Fruit fly (Drosophila melanogaster) S2 (cell line): Measurements from ENCODE around the gene CG17660.

Experiments
- CG8478 ChIP-seq: fragments of >200 bp; optimal IDR thresholded peaks from 2 replicates; lab custom pipeline; 2018
- CTCF ChIP-seq, 2 experiments: fragments of >200 bp; optimal IDR thresholded peaks; 2 replicates each; lab custom pipeline; 2018

The CG17660 gene

dm6 chr2L:1696269-1696668 lies 14.0 kb downstream of the CG17660 start:
- TF ChIP-seq CG8478 (lab: Kevin White, UChicago) (no peak), CTCF (optimal IDR thresholded peaks at IDR 0.05; lab: Kevin White, UChicago) (no peak)

- TF ChIP-seq CG8478 (lab: Kevin White, UChicago): no peak
- TF ChIP-seq CTCF (optimal IDR thresholded peaks at IDR 0.05; lab: Kevin White, UChicago): no peak
Measured at dm6 chr2L:1692857-1693256, 17.4 kb downstream of the CG17660 start.

- TF ChIP-seq CTCF (optimal IDR thresholded peaks at IDR 0.05; lab: Kevin White, UChicago) (no peak), CG8478 (lab: Kevin White, UChicago) (no peak)
Measured at dm6 chr2L:1672111-1672718, 38.0 kb downstream of the CG17660 start.

dm6 chr2L:1670421-1670820 lies 39.8 kb downstream of the CG17660 start:
- TF ChIP-seq CTCF (optimal IDR thresholded peaks at IDR 0.05; lab: Kevin White, UChicago) (no peak), CG8478 (lab: Kevin White, UChicago) (no peak)

dm6 chr2L:1669316-1670027 lies 40.7 kb downstream of the CG17660 start:
- no peak for TF ChIP-seq CTCF (optimal IDR thresholded peaks at IDR 0.05; lab: Kevin White, UChicago)

- no peak for TF ChIP-seq CTCF (optimal IDR thresholded peaks at IDR 0.05; lab: Kevin White, UChicago)
- TF ChIP-seq CG8478 (lab: Kevin White, UChicago): no peak
Measured at dm6 chr2L:1668616-1669020, 41.6 kb downstream of the CG17660 start.

DNA sequence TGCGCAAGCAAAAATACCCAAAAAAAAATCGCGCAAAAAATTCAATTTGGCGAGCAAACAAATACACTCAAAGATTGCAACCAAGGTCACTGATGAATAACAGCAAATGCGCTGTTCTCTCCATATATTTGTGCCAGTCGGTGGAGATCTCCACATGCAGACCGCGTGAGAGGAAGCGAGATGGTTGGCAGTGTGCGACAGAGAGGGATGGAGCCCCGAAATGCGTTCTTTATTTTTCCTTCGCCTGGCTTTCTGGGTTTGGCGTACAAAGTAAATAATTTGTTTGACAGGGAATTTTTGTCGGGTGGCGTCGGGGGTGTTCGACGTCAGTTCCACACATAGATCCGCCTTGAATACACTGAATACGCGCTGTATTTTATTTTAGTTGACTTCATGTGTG lies 42.7 kb downstream of the CG17660 start:
- TF ChIP-seq CG8478 (lab: Kevin White, UChicago) (no peak), CTCF (optimal IDR thresholded peaks at IDR 0.05; lab: Kevin White, UChicago) (no peak)

DNA sequence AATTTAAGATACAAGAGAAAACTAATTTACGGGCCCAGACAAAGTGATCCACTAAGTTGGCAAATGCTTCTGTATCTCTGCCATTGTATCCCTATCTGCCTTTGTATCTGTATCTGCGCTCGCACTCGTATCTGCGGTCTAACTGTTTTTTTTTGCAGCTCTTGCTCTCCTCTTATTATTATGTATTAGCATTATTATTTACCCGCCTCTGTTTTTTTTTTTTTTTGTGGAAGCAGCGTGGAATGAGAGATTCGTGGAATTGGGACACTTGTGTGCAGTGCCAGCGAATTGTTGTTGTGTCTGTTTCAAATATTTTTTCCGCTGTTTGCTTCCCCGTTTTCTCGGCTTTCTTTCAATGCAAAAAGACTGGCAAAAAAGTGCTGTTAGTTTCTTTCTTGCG lies 43.4 kb downstream of the CG17660 start:
- TF ChIP-seq CG8478 (lab: Kevin White, UChicago) (no peak), CTCF (optimal IDR thresholded peaks at IDR 0.05; lab: Kevin White, UChicago) (no peak)

DNA sequence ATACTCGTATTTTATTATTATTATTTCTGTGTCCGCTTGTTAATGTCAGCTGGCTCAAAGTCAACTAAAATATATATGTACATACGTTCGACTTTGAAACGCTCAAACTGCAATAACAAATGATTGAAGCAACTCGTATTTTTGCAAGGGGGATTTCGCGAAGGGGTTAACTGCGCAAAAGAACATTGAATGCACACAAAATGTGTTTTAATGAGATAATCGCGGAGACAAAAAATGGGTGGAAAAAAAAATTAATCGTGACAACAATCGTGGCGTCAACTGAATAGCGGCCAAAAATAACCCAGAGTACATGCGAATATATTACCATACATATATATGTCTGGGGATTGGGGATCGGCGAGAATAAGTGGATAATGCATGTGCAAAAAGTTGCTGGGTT lies 44.3 kb downstream of the CG17660 start:
- no peak for TF ChIP-seq CG8478 (lab: Kevin White, UChicago)
- TF ChIP-seq CTCF (optimal IDR thresholded peaks at IDR 0.05; lab: Kevin White, UChicago): no peak

DNA sequence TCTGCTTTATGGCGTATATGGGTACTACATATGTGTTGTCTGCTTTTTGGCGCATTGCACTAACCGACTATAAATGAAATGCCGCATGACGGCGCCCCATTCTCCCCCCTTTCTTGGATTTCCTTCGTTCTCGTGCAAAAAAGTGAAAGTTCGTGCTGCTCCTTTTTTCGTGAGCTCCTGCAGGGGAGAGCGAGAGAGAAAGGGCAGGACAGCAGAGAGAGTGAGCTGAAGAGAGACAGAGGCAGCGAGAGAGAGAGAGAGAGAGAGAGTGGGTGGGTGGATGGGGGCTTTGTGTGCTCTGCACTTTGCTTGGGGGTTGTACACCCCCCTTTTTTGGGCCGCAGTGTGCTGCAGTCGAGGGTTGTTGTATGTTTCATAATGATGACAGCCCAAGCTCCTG lies 47.2 kb downstream of the CG17660 start:
- TF ChIP-seq CTCF (optimal IDR thresholded peaks at IDR 0.05; lab: Kevin White, UChicago) (no peak), CG8478 (lab: Kevin White, UChicago) (no peak)

- TF ChIP-seq CG8478 (lab: Kevin White, UChicago): no peak
- no peak for TF ChIP-seq CTCF (optimal IDR thresholded peaks at IDR 0.05; lab: Kevin White, UChicago)
Measured at dm6 chr2L:1658124-1658523, 52.1 kb downstream of the CG17660 start.
